Worm (Caenorhabditis elegans) whole organism, late embryonic: ENCODE results near the gene gtf-2A2.
A peak's percentile ranks its signal among the peaks of the same experiment; 100 is the strongest.

Experiments used
- C08G9.2 ChIP-seq: sonication (generic microtip); optimal IDR thresholded peaks from 2 replicates; lab custom pipeline; 2016; ENCODE audit warnings: mild to moderate bottlenecking, missing genetic modification characterization, moderate library complexity, missing compliant biosample characterization
- C38D4.7 ChIP-seq: fragments of 200-800 bp; sonication (Bioruptor generic); optimal IDR thresholded peaks from 2 replicates; lab custom pipeline; 2018; ENCODE audit warnings: mild to moderate bottlenecking, missing genetic modification characterization, moderate library complexity, missing compliant biosample characterization
- K02D7.2 ChIP-seq: sonication (generic microtip); optimal IDR thresholded peaks from 2 replicates; lab custom pipeline; 2017; ENCODE audit warnings: mild to moderate bottlenecking, missing genetic modification characterization, missing compliant biosample characterization
- T23F11.4 ChIP-seq: fragments of 200-800 bp; sonication (Bioruptor generic); optimal IDR thresholded peaks from 2 replicates; lab custom pipeline; 2018; ENCODE audit warnings: mild to moderate bottlenecking, missing genetic modification characterization, missing compliant biosample characterization
- Y22D7AL.16 ChIP-seq: sonication (generic microtip); optimal IDR thresholded peaks from 2 replicates; lab custom pipeline; 2016; ENCODE audit warnings: missing genetic modification characterization, missing compliant biosample characterization
- ahr-1 ChIP-seq: sonication (generic microtip); optimal IDR thresholded peaks from 2 replicates; lab custom pipeline; 2016; ENCODE audit warnings: missing genetic modification characterization, missing compliant biosample characterization
- ama-1 ChIP-seq: fragments of 150-350 bp; optimal IDR thresholded peaks from 2 replicates; lab custom pipeline; 2014
- ceh-14 ChIP-seq: sonication (generic microtip); optimal IDR thresholded peaks from 2 replicates; lab custom pipeline; 2016; ENCODE audit warnings: missing genotype, missing genetic modification characterization, missing compliant biosample characterization
- ceh-18 ChIP-seq: sonication (generic microtip); optimal IDR thresholded peaks from 2 replicates; lab custom pipeline; 2016; ENCODE audit warnings: missing genetic modification characterization, missing compliant biosample characterization
- ceh-19 ChIP-seq: fragments of 200-800 bp; sonication (Bioruptor generic); optimal IDR thresholded peaks from 2 replicates; lab custom pipeline; 2018; ENCODE audit warnings: mild to moderate bottlenecking, missing genetic modification characterization, missing compliant biosample characterization
- ceh-2 ChIP-seq: sonication (generic microtip); optimal IDR thresholded peaks from 2 replicates; lab custom pipeline; 2016; ENCODE audit warnings: missing genotype, missing genetic modification characterization, missing compliant biosample characterization
- ceh-22 ChIP-seq: sonication (generic microtip); optimal IDR thresholded peaks from 2 replicates; lab custom pipeline; 2017; ENCODE audit warnings: missing biosample characterization, missing genetic modification characterization
- ceh-24 ChIP-seq: sonication (generic microtip); optimal IDR thresholded peaks from 2 replicates; lab custom pipeline; 2016; ENCODE audit warnings: mild to moderate bottlenecking, missing genetic modification characterization, missing compliant biosample characterization
- ceh-30 ChIP-seq: fragments of 150-350 bp; optimal IDR thresholded peaks from 2 replicates; lab custom pipeline; 2014; ENCODE audit warnings: missing biosample characterization, missing genetic modification characterization
- ceh-31 ChIP-seq: sonication (generic microtip); optimal IDR thresholded peaks from 2 replicates; lab custom pipeline; 2016; ENCODE audit warnings: missing genetic modification characterization, missing compliant biosample characterization
- ceh-45 ChIP-seq: fragments of 200-800 bp; sonication (Bioruptor generic); IDR thresholded peaks from 2 replicates; pipeline ENCODE4 v1.3.6; 2022; ENCODE audit warnings: missing genetic modification reagents, missing genetic modification characterization, missing compliant biosample characterization
- ceh-48 ChIP-seq: sonication (generic microtip); optimal IDR thresholded peaks from 2 replicates; lab custom pipeline; 2016; ENCODE audit warnings: missing genetic modification characterization, inconsistent platforms, missing compliant biosample characterization
- ceh-6 ChIP-seq: fragments of 200-800 bp; sonication (Bioruptor generic); optimal IDR thresholded peaks from 2 replicates; lab custom pipeline; 2018; ENCODE audit warnings: mild to moderate bottlenecking, missing genetic modification characterization, missing compliant biosample characterization
- ceh-9 ChIP-seq: sonication (generic microtip); optimal IDR thresholded peaks from 2 replicates; lab custom pipeline; 2016; ENCODE audit warnings: mild to moderate bottlenecking, missing genetic modification characterization, inconsistent platforms, missing compliant biosample characterization
- dmd-4 ChIP-seq: sonication (generic microtip); optimal IDR thresholded peaks from 2 replicates; lab custom pipeline; 2016; ENCODE audit warnings: borderline replicate concordance, missing genetic modification characterization, missing compliant biosample characterization
- dve-1 ChIP-seq: sonication (generic microtip); optimal IDR thresholded peaks from 2 replicates; lab custom pipeline; 2017; ENCODE audit warnings: antibody characterized with exemption, mild to moderate bottlenecking, missing genetic modification characterization, missing compliant biosample characterization
- elt-2 ChIP-seq: sonication (generic microtip); optimal IDR thresholded peaks from 2 replicates; lab custom pipeline; 2016; ENCODE audit warnings: missing genetic modification reagents, missing genetic modification characterization, missing compliant biosample characterization
- eyg-1 ChIP-seq: sonication (generic microtip); optimal IDR thresholded peaks from 2 replicates; lab custom pipeline; 2016; ENCODE audit warnings: missing genotype, missing genetic modification characterization, missing compliant biosample characterization
- fax-1 ChIP-seq: sonication (generic microtip); optimal IDR thresholded peaks from 2 replicates; lab custom pipeline; 2016; ENCODE audit warnings: missing genotype, missing genetic modification characterization, missing compliant biosample characterization
- fkh-10 ChIP-seq: fragments of 150-350 bp; optimal IDR thresholded peaks from 2 replicates; lab custom pipeline; 2014; ENCODE audit warnings: missing biosample characterization, missing genetic modification reagents, missing genetic modification characterization
- gmeb-2 ChIP-seq: sonication (generic microtip); optimal IDR thresholded peaks from 2 replicates; lab custom pipeline; 2016; ENCODE audit warnings: missing genetic modification characterization, inconsistent platforms, missing compliant biosample characterization
- hlh-13 ChIP-seq: fragments of 200-800 bp; sonication (Bioruptor generic); optimal IDR thresholded peaks from 2 replicates; lab custom pipeline; 2018; ENCODE audit warnings: mild to moderate bottlenecking, missing genetic modification characterization, missing compliant biosample characterization
- hlh-15 ChIP-seq: sonication (generic microtip); optimal IDR thresholded peaks from 2 replicates; lab custom pipeline; 2016; ENCODE audit warnings: missing genetic modification characterization, missing compliant biosample characterization
- hlh-30 ChIP-seq: sonication (generic microtip); optimal IDR thresholded peaks from 2 replicates; lab custom pipeline; 2017; ENCODE audit warnings: antibody characterized with exemption, missing genetic modification characterization, missing compliant biosample characterization; ENCODE audit not compliant: insufficient read depth
- hlh-6 ChIP-seq: sonication (generic microtip); optimal IDR thresholded peaks from 2 replicates; lab custom pipeline; 2016; ENCODE audit warnings: missing genotype, missing genetic modification characterization, missing compliant biosample characterization
- lim-6 ChIP-seq: sonication (generic microtip); optimal IDR thresholded peaks from 2 replicates; lab custom pipeline; 2016; ENCODE audit warnings: missing genetic modification characterization, missing compliant biosample characterization
- mec-3 ChIP-seq: sonication (generic microtip); optimal IDR thresholded peaks from 2 replicates; lab custom pipeline; 2016; ENCODE audit warnings: borderline replicate concordance, missing genetic modification characterization, missing compliant biosample characterization
- nfya-1 ChIP-seq: sonication (generic microtip); optimal IDR thresholded peaks from 2 replicates; lab custom pipeline; 2017; ENCODE audit warnings: missing genetic modification characterization, mild to moderate bottlenecking, missing compliant biosample characterization, antibody characterized with exemption, moderate library complexity
- nhr-11 ChIP-seq: fragments of 150-350 bp; optimal IDR thresholded peaks from 2 replicates; lab custom pipeline; 2014; ENCODE audit warnings: missing biosample characterization, missing genetic modification characterization
- nhr-232 ChIP-seq: sonication (generic microtip); optimal IDR thresholded peaks from 2 replicates; lab custom pipeline; 2016; ENCODE audit warnings: missing genetic modification characterization, missing compliant biosample characterization
- npax-4 ChIP-seq: sonication (generic microtip); optimal IDR thresholded peaks from 2 replicates; lab custom pipeline; 2016; ENCODE audit warnings: missing genetic modification characterization, missing compliant biosample characterization
- pag-3 ChIP-seq: sonication (generic microtip); optimal IDR thresholded peaks from 2 replicates; lab custom pipeline; 2016; ENCODE audit warnings: missing compliant biosample characterization, missing genetic modification characterization, borderline replicate concordance
- pat-9 ChIP-seq: fragments of 200-800 bp; sonication (Bioruptor generic); optimal IDR thresholded peaks from 2 replicates; lab custom pipeline; 2018; ENCODE audit warnings: mild to moderate bottlenecking, missing genetic modification characterization, moderate library complexity, missing compliant biosample characterization
- pax-1 ChIP-seq: fragments of 150-350 bp; optimal IDR thresholded peaks from 2 replicates; lab custom pipeline; 2014; ENCODE audit warnings: missing biosample characterization, missing genetic modification characterization
- pha-4 ChIP-seq: fragments of 150-350 bp; optimal IDR thresholded peaks from 2 replicates; lab custom pipeline; 2018; ENCODE audit warnings: missing biosample characterization, missing genetic modification reagents, missing genetic modification characterization
- pqm-1 ChIP-seq: sonication (generic microtip); optimal IDR thresholded peaks from 2 replicates; lab custom pipeline; 2016; ENCODE audit warnings: missing genetic modification characterization, missing compliant biosample characterization
- ref-2 ChIP-seq: sonication (generic microtip); optimal IDR thresholded peaks from 2 replicates; lab custom pipeline; 2016; ENCODE audit warnings: missing genetic modification characterization, missing compliant biosample characterization
- rnt-1 ChIP-seq: sonication (generic microtip); optimal IDR thresholded peaks from 2 replicates; lab custom pipeline; 2016; ENCODE audit warnings: missing genetic modification characterization, missing compliant biosample characterization
- sdc-2 ChIP-seq: sonication (generic microtip); optimal IDR thresholded peaks from 2 replicates; lab custom pipeline; 2016; ENCODE audit warnings: missing genotype, missing genetic modification characterization, missing compliant biosample characterization
- sox-2 ChIP-seq: fragments of 200-800 bp; sonication (Bioruptor generic); IDR thresholded peaks from 2 replicates; pipeline ENCODE4 v1.3.6; 2022; ENCODE audit warnings: missing genetic modification reagents, missing genetic modification characterization, missing compliant biosample characterization
- syd-9 ChIP-seq: sonication (generic microtip); optimal IDR thresholded peaks from 2 replicates; lab custom pipeline; 2016; ENCODE audit warnings: mild to moderate bottlenecking, missing genetic modification characterization, moderate library complexity, missing compliant biosample characterization
- tbx-7 ChIP-seq: sonication (generic microtip); optimal IDR thresholded peaks from 2 replicates; lab custom pipeline; 2016; ENCODE audit warnings: missing genotype, missing genetic modification characterization, missing compliant biosample characterization
- ttx-3 ChIP-seq: sonication (generic microtip); optimal IDR thresholded peaks from 2 replicates; lab custom pipeline; 2016; ENCODE audit warnings: missing genetic modification reagents, missing genetic modification characterization, missing compliant biosample characterization
- unc-3 ChIP-seq, 2 experiments: fragments of 200-800 bp in 1 of 2; sonication (Bioruptor generic) in 1 of 2; sonication (generic microtip) in 1 of 2; conservative IDR thresholded peaks in 1 of 2; optimal IDR thresholded peaks in 1 of 2; 2 replicates each; pipeline versions ENCODE4 v1.3.6 to Lab custom; 2016 to 2022; ENCODE audit warnings: missing compliant biosample characterization in 2 of 2, missing genetic modification characterization in 2 of 2, missing genetic modification reagents in 1 of 2
- unc-86 ChIP-seq: sonication (generic microtip); optimal IDR thresholded peaks from 2 replicates; lab custom pipeline; 2016; ENCODE audit warnings: missing genetic modification characterization, missing compliant biosample characterization

Gene gtf-2A2

DNA sequence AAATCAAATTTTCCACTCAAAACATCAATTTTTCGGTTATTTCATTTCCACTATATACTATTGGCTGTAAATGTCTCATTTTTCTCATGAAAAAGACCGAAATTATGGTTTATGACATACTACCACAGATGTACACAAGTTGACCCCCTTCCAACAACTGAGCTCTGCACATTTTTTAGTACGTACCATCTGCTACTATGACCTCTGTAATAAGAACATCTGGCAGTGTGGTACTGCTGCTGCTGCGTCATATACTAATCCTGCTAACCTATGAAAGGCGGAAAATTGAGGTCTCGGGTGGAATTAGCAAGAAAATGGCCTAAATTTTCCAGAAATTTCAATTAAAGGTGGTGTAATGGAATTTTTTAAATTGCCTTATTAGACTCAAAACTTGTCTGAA, 13.2 kb upstream of the gtf-2A2 start:
- TF ChIP-seq lim-6 (tag; lab: Kevin White, UChicago), result no peak
- no peak for TF ChIP-seq pha-4
- TF ChIP-seq rnt-1 (tag; lab: Kevin White, UChicago), result no peak
- no peak for TF ChIP-seq unc-86 (tag; lab: Kevin White, UChicago)
- no peak for TF ChIP-seq fax-1 (tag; lab: Kevin White, UChicago)
- no peak for TF ChIP-seq pat-9 (tag; lab: Kevin White, UChicago)
- TF ChIP-seq ref-2 (tag; lab: Kevin White, UChicago), result no peak
- no peak for TF ChIP-seq eyg-1 (tag; lab: Kevin White, UChicago)

DNA sequence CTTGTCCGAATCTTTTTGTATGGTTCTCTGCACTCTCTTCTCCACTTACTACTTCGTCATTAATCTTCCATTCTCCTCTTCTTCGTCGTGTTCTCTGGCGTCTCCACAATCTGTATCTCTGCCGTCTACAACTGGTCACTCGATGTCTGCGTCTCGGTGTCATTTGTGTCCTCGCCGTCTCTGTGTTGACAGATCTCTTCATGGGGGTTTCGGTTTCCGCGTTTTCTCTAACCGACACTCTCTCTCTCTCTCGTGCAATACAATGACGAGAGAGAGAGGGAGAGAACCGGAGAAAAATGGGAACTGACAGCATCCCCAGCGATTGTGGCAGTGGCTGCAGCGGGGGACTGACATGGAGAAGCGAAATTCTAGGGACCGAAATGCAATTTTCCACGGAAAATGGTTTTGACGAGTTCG, 12.0 kb upstream of the gtf-2A2 start:
- TF ChIP-seq ceh-2, result peak; percentile 75
- peak; percentile 98 for TF ChIP-seq ceh-18 (tag; lab: Kevin White, UChicago)
- TF ChIP-seq ceh-19 (GFP tag; lab: Kevin White, UChicago), result peak; percentile 65
- no peak for TF ChIP-seq Y22D7AL.16
- TF ChIP-seq fkh-10 (GFP tag; lab: Kevin White, UChicago), result peak; percentile 78
- peak; percentile 94 for TF ChIP-seq dve-1 (tag; lab: Kevin White, UChicago)
- TF ChIP-seq ceh-6 (GFP tag; lab: Kevin White, UChicago), result peak; percentile 22
- TF ChIP-seq T23F11.4 (GFP tag; lab: Kevin White, UChicago), result peak; percentile 57
- TF ChIP-seq lim-6 (tag; lab: Kevin White, UChicago), result no peak
- TF ChIP-seq nhr-232 (tag; lab: Kevin White, UChicago), result no peak
- TF ChIP-seq nhr-11 (tag; lab: Kevin White, UChicago), result peak; percentile 65
- peak; percentile 82 for TF ChIP-seq sox-2 (GFP tag; lab: Robert Waterston, UW)
- peak; percentile 81 for TF ChIP-seq dmd-4 (tag; lab: Kevin White, UChicago)
- no peak for TF ChIP-seq pha-4
- no peak for TF ChIP-seq gmeb-2 (tag; lab: Kevin White, UChicago)
- TF ChIP-seq syd-9 (tag; lab: Kevin White, UChicago), result peak; percentile 37
- peak; percentile 76 for TF ChIP-seq pqm-1 (tag; lab: Kevin White, UChicago)
- TF ChIP-seq ceh-22 (tag; lab: Kevin White, UChicago), result peak; percentile 91
- TF ChIP-seq ceh-45 (GFP tag; lab: Robert Waterston, UW), result no peak
- peak; percentile 55 for TF ChIP-seq pag-3
- no peak for TF ChIP-seq C38D4.7 (GFP tag; lab: Kevin White, UChicago)
- TF ChIP-seq ceh-48, result no peak
- TF ChIP-seq ceh-14 (tag; lab: Kevin White, UChicago), result peak; percentile 87
- TF ChIP-seq ceh-31 (tag; lab: Kevin White, UChicago), result peak; percentile 96
- peak; percentile 60 for TF ChIP-seq C08G9.2 (tag; lab: Kevin White, UChicago)
- peak; percentile 91 for TF ChIP-seq rnt-1 (tag; lab: Kevin White, UChicago)
- TF ChIP-seq ama-1 (lab: Kevin White, UChicago), result no peak
- TF ChIP-seq unc-86 (tag; lab: Kevin White, UChicago), result peak; percentile 59
- TF ChIP-seq hlh-15, result no peak
- peak; percentile 18 for TF ChIP-seq hlh-6
- TF ChIP-seq K02D7.2 (tag; lab: Kevin White, UChicago), result no peak
- no peak for TF ChIP-seq ahr-1 (tag; lab: Kevin White, UChicago)
- no peak for TF ChIP-seq eyg-1 (tag; lab: Kevin White, UChicago)
- TF ChIP-seq fax-1 (tag; lab: Kevin White, UChicago), result peak; percentile 48
- peak; percentile 13 for TF ChIP-seq elt-2 (tag; lab: Kevin White, UChicago)
- no peak for TF ChIP-seq ceh-24 (tag; lab: Kevin White, UChicago)
- peak; percentile 91 for TF ChIP-seq hlh-30 (tag; lab: Kevin White, UChicago)
- no peak for TF ChIP-seq hlh-13
- TF ChIP-seq unc-3 (GFP tag; conservative IDR thresholded peaks at IDR 0.05; lab: Robert Waterston, UW), result no peak
- peak; percentile 36 for TF ChIP-seq unc-3 (tag; optimal IDR thresholded peaks at IDR 0.05; lab: Kevin White, UChicago)
- no peak for TF ChIP-seq ceh-9
- no peak for TF ChIP-seq tbx-7 (tag; lab: Kevin White, UChicago)
- TF ChIP-seq ceh-30 (tag; lab: Kevin White, UChicago), result peak; percentile 70
- no peak for TF ChIP-seq mec-3 (tag; lab: Kevin White, UChicago)
- TF ChIP-seq ttx-3, result no peak
- TF ChIP-seq pax-1 (tag; lab: Kevin White, UChicago), result peak; percentile 94
- TF ChIP-seq sdc-2 (tag; lab: Kevin White, UChicago), result peak; percentile 73
- TF ChIP-seq npax-4 (tag; lab: Kevin White, UChicago), result no peak
- peak; percentile 99 for TF ChIP-seq nfya-1 (tag; lab: Kevin White, UChicago)
